Fruit fly (Drosophila melanogaster): ENCODE measurements around the gene CG1785.
A peak's percentile ranks its signal among the peaks of the same experiment; 100 is the strongest.

DNA sequence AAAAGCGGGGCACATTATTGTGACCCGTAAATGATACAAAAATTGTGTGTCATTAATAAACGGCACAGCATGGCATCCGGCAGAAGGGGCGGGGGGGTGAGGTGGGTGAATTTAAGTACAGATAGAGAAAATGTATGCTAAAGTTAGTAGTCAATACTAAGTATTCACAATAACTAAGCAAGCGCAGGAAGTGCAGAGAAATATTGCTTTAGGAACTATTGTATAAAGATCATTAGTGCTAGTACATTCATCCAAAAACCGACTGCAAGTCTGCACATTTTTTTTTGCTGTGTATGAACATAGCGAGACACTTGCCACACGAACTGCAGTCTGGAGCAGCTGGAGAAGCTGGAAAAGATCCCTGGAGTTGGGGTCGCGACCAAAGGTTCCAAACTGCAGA lies 45.3 kb upstream of the CG1785 start:
- TF ChIP-seq Sp1 (GFP tag; optimal IDR thresholded peaks at IDR 0.05): peak; percentile 27
- no peak for TF ChIP-seq psq (GFP tag; optimal IDR thresholded peaks at IDR 0.05)
- TF ChIP-seq Vsx2 (GFP tag; optimal IDR thresholded peaks at IDR 0.05; ENCODE audit: partially characterized antibody): no peak

All from whole organism, wandering third instar larva.